Fruit fly (Drosophila melanogaster): Measurements from ENCODE around the gene CG31676.

The CG31676 gene

DNA sequence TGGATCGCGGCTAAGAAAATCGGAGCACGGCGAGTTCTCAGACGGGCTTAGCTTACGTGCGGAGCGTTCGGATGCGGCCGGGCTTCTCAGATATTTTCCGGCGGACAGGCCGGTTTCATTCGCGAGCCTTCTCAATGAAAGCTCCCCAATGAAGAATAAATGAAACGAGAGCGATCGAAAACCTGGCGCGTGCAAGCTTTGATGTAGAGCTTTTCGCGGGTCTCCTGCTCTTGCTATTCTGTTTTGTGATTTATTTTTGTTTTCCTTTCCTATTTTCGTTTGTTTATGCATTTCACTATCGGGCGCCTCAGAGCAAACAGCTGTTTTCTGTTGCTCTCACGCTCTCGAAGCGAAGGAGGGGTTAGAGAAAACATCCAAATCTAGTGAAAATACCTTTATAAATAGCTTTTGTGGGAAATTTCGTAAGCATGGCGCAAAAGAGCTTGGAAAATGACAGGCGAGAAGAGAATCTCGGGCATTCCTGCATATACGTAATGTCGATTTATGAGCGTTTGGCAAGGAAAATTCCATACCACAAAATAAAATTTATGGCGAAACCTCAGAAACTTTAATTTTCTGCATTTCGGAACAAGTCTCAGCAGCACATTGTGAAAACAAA, 45.4 kb downstream of the CG31676 start (continued):
- TF ChIP-seq CG10267 (tag; optimal IDR thresholded peaks at IDR 0.05): no peak
- no peak for TF ChIP-seq nmo (GFP tag; optimal IDR thresholded peaks at IDR 0.05)
- peak; percentile 29; the same call in 1 of the 2 replicates for TF ChIP-seq Xrp1 (GFP tag; IDR thresholded peaks at IDR 0.05)
- no peak for TF ChIP-seq BtbVII (GFP tag; optimal IDR thresholded peaks at IDR 0.05)
- no peak for TF ChIP-seq Ets97D (GFP tag; optimal IDR thresholded peaks at IDR 0.05)
- TF ChIP-seq CG11696 (GFP tag; IDR thresholded peaks at IDR 0.05): 0 out of 2 replicates have a peak, but pooled peaks have one; percentile 6
- TF ChIP-seq kni (GFP tag; optimal IDR thresholded peaks at IDR 0.05): peak; percentile 11
- no peak for TF ChIP-seq Antp (GFP tag; optimal IDR thresholded peaks at IDR 0.05)
- TF ChIP-seq ham (GFP tag; IDR thresholded peaks at IDR 0.05): no peak
- TF ChIP-seq CG9609 (GFP tag; optimal IDR thresholded peaks at IDR 0.05): no peak
- TF ChIP-seq abd-A (tag; optimal IDR thresholded peaks at IDR 0.05): peak; percentile 44
- no peak for TF ChIP-seq scrt (GFP tag; optimal IDR thresholded peaks at IDR 0.05)
- TF ChIP-seq CG10431 (GFP tag; optimal IDR thresholded peaks at IDR 0.05): peak; percentile 2
- no peak for TF ChIP-seq dimm (GFP tag; IDR thresholded peaks at IDR 0.05)
- TF ChIP-seq dati (GFP tag; IDR thresholded peaks at IDR 0.05): 0 out of 2 replicates have a peak, but pooled peaks have one; percentile 8
- no peak for TF ChIP-seq maf-S (GFP tag; optimal IDR thresholded peaks at IDR 0.05)
- TF ChIP-seq dmrt11E (tag; optimal IDR thresholded peaks at IDR 0.05): no peak
- no peak for TF ChIP-seq CG1233 (GFP tag; optimal IDR thresholded peaks at IDR 0.05)
- no peak for TF ChIP-seq fu2 (GFP tag; optimal IDR thresholded peaks at IDR 0.05)
- no peak for TF ChIP-seq dysf (GFP tag; IDR thresholded peaks at IDR 0.05)
- TF ChIP-seq E2f2 (GFP tag; IDR thresholded peaks at IDR 0.05): no peak
- no peak for TF ChIP-seq zfh1 (GFP tag; IDR thresholded peaks at IDR 0.05)
- TF ChIP-seq CG17359 (tag; optimal IDR thresholded peaks at IDR 0.05): no peak
- TF ChIP-seq Adf1 (GFP tag; IDR thresholded peaks at IDR 0.05): no peak
- no peak for TF ChIP-seq pfk (GFP tag; optimal IDR thresholded peaks at IDR 0.05)
- no peak for TF ChIP-seq CG10274 (GFP tag; optimal IDR thresholded peaks at IDR 0.05)
- TF ChIP-seq aop (GFP tag; IDR thresholded peaks at IDR 0.05): no peak
- TF ChIP-seq CG2199 (GFP tag; IDR thresholded peaks at IDR 0.05): 0 out of 3 replicates have a peak, but pooled peaks have one; percentile 43
- TF ChIP-seq Dip2 (GFP tag; IDR thresholded peaks at IDR 0.05): no peak
- no peak for TF ChIP-seq CG15479 (GFP tag; optimal IDR thresholded peaks at IDR 0.05)
- no peak for TF ChIP-seq CG13424 (tag; optimal IDR thresholded peaks at IDR 0.05)
- TF ChIP-seq CG11085 (GFP tag; IDR thresholded peaks at IDR 0.05): no peak
- no peak for TF ChIP-seq CG10366 (GFP tag; IDR thresholded peaks at IDR 0.05)
- no peak for TF ChIP-seq zf30C (GFP tag; optimal IDR thresholded peaks at IDR 0.05)
- TF ChIP-seq CG31441 (GFP tag; IDR thresholded peaks at IDR 0.05): no peak
- no peak for TF ChIP-seq Hsf (GFP tag; optimal IDR thresholded peaks at IDR 0.05)
- no peak for TF ChIP-seq Oli (tag; optimal IDR thresholded peaks at IDR 0.05)
- no peak for TF ChIP-seq bowl (GFP tag; IDR thresholded peaks at IDR 0.05)
- TF ChIP-seq Poxn (GFP tag; IDR thresholded peaks at IDR 0.05): no peak
- TF ChIP-seq luna (GFP tag; optimal IDR thresholded peaks at IDR 0.05): no peak
- TF ChIP-seq CG6813 (GFP tag; optimal IDR thresholded peaks at IDR 0.05): peak; percentile 0
- no peak for TF ChIP-seq CG12744 (GFP tag; optimal IDR thresholded peaks at IDR 0.05)
- TF ChIP-seq otp (GFP tag; IDR thresholded peaks at IDR 0.05): no peak
- TF ChIP-seq CG1832 (GFP tag; optimal IDR thresholded peaks at IDR 0.05): no peak
- TF ChIP-seq hth (optimal IDR thresholded peaks at IDR 0.05): no peak
- TF ChIP-seq Tbp (GFP tag; optimal IDR thresholded peaks at IDR 0.05): no peak
- no peak for TF ChIP-seq CG8359 (GFP tag; optimal IDR thresholded peaks at IDR 0.05; ENCODE audit: borderline replicate concordance)
- TF ChIP-seq ab (GFP tag; optimal IDR thresholded peaks at IDR 0.05): no peak
- no peak for TF ChIP-seq CG9727 (GFP tag; optimal IDR thresholded peaks at IDR 0.05)
- TF ChIP-seq CG11247 (GFP tag; IDR thresholded peaks at IDR 0.05): no peak
- TF ChIP-seq CG8281 (tag; optimal IDR thresholded peaks at IDR 0.05): no peak
- TF ChIP-seq CG8478 (optimal IDR thresholded peaks at IDR 0.05): no peak

Data from whole organism, embryonic.